Worm (Caenorhabditis elegans): ENCODE data around the gene aqp-6.

DNA sequence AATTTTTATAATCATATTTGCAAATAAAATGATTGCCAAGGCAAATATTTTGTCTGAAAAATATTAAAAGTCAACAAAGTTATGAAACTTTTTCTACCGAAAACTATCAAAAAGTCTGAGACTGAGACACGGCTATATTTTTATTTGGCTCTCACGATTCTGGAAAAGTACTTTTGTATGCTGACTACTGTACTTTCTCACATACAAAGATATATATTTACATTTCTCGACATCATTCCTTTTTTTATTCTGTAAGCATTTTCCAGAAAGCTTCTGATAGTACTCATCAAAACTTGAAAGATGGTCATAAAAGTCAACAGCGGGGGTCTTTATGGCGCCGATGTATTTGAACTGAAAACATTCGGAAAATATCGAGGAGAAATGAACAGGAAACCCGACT is at the start of gene aqp-6:
- TF ChIP-seq hmg-4 (GFP tag; optimal IDR thresholded peaks at IDR 0.05) (no peak), ceh-13 (GFP tag; optimal IDR thresholded peaks at IDR 0.05) (no peak), tbx-37 (GFP tag; conservative IDR thresholded peaks at IDR 0.05) (no peak), hnd-1 (tag; optimal IDR thresholded peaks at IDR 0.05) (no peak), pes-1 (GFP tag; IDR thresholded peaks at IDR 0.05) (no peak), flt-1 (GFP tag; IDR thresholded peaks at IDR 0.05) (no peak), ama-1 (optimal IDR thresholded peaks at IDR 0.05) (no peak)

All from whole organism, early embryonic.